Fruit fly (Drosophila melanogaster) ovary, adult (tissue): ENCODE results near the gene Ccp84Aa.

ENCODE experiments used
- CG17801 ChIP-seq: fragments of 200-800 bp; optimal IDR thresholded peaks from 2 replicates; lab custom pipeline; 2019; ENCODE audit warnings: missing biosample characterization, mild to moderate bottlenecking, missing genetic modification characterization, moderate library complexity; ENCODE audit not compliant: partially characterized antibody

Ccp84Aa gene

dm6 chr3R:6703784-6704183, at the start of gene Ccp84Aa:
Gene Ccp84Aa (plus strand): TSS chr3R:6704084.
- no peak for TF ChIP-seq CG17801

DNA sequence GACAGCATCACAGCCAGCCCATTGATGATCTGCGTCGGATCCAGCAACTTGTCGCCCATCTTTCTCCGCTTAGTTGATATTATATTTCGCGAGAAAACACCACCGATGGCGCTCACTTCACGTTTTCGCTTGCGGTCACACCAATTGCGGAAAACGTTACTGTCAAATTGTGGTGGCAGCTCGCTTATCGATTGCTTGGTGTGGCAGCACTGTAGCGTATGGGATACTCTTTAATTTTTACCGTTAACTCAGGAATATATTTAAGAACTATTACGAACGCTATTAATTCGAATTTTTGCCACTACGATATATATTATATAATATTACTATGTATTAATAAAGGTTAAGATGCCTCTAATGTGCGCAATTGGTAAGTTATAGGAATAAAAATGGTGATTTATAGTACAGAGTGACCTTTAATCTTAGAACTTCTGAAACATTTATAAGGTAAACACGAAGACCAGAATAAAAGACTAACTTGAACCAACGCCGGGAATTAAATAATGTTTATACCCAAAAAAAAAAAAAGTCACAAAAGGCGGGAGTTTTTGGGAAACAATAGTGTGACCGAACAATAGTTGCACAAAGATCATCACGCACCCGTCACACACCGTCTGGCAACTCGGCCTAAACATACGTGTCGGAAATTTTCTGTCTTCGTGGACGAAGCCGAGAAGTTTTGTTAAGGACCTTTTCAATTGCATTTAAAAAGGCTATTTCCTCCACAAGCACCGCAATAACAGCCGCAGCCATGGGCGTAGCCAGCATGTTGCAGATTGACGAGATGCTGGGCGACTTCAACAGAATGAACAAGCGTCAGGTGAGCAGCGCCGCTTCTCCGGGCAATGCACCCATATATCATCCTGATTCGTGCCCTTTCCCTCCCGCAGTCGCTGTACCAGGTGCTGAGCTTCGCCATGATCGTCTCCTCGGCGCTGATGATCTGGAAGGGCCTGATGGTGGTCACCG, 46.3 kb upstream of the Ccp84Aa start, which contains the start of the genes CG1307 and twr:
CG1307 (minus strand) TSS at position 165 of the 969 bp plus-strand sequence.
twr (plus strand) TSS at position 605 of the 969 bp plus-strand sequence.
- TF ChIP-seq CG17801, result no peak

DNA sequence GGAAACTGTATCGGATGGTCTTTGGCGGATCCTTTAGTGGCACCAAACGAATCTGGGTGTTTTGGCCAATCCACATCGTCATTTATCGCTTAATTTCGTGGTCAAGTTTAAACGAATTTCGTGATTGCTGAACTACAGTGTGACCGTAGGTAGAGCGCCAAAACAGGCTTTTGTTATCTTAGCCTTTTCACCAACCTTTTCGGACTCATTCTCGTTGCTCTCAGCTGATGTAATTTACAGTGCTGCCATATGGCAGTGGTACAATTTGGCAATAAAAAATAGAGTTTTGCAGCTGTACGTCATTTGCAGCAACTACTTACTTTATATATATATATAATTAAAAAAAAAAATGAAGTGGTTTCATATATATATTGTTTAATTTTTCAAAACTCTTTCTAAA, 43.9 kb upstream of the Ccp84Aa start, which contains the start of gene agt:
agt (minus strand) TSS at position 160 of the 400 bp plus-strand sequence.
- no peak for TF ChIP-seq CG17801

- TF ChIP-seq CG17801, result no peak
Observed at dm6 chr3R:6662613-6663288, 41.1 kb upstream of the Ccp84Aa start.

- TF ChIP-seq CG17801, result no peak
Observed at dm6 chr3R:6663289-6663666, 40.6 kb upstream of the Ccp84Aa start.

dm6 chr3R:6664371-6665116, 39.3 kb upstream of the Ccp84Aa start:
- TF ChIP-seq CG17801, result no peak

dm6 chr3R:6665117-6665654, 38.7 kb upstream of the Ccp84Aa start:
- no peak for TF ChIP-seq CG17801

DNA sequence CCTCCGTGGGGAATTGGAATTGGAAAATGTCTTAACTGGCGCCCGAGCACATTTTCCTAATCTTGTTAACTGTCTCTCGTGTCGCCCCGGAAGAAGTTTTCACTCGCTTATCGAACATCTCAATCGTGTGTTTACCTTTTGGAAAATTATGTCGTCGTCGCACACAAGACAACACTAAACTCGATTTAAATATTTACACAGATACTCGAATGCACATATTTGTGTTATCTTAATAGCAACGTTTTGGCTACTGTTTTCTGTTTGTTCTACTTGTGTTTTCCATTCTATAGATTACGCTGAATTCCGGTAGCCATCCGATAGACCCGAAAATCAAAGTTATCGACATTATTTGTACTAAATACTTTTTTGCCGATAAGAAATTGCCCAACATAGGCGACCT, 36.6 kb upstream of the Ccp84Aa start:
- TF ChIP-seq CG17801, result no peak

- no peak for TF ChIP-seq CG17801
Observed at dm6 chr3R:6668234-6668633, 35.6 kb upstream of the Ccp84Aa start.

DNA sequence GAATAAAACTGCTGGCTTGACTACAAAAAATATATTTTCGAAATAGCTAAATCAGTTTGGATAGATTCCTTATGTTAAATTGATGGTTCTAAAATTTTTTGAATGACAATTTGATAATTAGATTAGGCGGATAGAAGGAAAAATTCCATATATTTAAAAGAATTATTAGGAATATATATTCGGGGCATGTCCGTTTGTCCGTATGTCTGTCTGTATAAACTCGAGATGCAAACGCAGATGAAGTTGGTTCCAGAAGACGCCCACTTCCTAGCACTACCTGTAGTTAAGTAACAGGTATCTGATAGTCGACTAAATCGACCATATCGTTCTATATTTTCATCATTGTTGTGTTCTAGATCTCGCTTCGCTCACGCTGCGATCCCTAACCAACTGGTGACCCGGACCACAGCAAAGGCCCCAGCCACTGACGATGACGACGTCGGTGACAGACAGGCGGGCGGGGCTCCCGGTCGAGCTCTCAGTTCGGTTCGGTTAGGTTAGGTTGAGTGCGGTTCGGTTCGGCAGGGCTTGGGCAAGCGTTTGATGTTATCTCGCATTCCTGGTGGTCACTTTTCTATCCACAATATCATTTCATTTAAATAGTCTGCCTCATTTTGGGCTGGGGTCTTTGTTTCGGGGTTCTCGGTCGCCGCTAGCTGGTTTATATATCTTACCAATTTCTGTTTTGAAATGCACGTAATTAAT, 31.4 kb upstream of the Ccp84Aa start:
- TF ChIP-seq CG17801, result no peak

DNA sequence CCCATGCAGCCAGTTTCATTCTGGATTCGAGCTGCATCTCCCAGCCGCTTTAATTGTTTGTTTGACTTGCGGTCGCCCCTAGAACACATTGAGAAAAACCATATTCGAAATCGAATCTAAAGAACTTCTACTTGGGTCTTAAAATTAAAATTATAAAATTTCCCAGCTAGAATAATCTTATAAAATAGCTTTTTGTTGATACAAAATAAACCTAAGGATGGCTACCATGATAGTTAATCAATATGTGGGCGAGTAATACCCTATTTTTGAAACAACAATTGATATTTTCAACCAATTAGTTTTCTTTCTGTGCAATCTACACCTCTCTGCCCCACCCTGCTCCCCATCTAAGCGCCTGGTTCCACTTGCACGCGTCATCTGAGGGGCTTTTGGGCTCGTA, 29.3 kb upstream of the Ccp84Aa start:
- TF ChIP-seq CG17801, result no peak

DNA sequence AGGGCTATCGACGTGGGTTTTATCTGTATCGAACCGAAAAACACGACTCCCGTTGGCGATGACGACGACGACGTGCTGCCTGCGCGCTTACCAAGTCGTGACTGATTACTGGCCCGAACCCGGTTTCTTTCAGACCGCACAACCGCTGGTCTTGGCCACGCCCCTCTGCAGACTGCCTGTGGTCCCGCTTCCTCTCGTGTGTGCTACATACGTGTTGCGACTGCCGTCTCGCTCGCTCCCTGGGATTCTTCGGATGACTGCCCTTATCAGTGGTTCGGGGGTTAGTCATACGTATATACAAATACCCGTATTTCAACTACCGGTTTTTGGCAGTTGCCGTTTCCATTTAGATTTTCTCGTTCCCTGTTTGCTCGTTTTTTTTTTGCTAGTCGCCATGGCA, 25.4 kb upstream of the Ccp84Aa start, which contains the start of gene lab:
lab (minus strand) TSS at position 111 of the 400 bp plus-strand sequence.
- no peak for TF ChIP-seq CG17801

DNA sequence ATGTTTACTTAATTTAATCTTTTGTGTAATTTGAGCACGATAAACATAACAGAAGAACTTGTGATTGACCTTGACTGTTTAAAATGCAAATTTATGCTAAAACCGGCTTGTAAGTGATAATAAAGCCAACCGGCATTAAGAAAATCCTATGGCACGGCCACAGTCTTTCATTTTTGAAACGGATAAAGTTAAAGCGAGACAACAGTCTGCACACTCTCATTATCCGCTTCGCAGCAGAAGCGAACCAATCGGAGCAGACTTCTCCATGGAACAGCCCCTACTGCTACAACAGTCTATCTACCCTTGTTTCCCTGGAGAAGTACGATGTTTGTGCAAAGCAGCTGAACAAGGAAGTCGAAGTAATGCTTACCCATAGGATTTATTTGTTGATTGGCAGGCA, 20.7 kb upstream of the Ccp84Aa start:
- TF ChIP-seq CG17801, result no peak

DNA sequence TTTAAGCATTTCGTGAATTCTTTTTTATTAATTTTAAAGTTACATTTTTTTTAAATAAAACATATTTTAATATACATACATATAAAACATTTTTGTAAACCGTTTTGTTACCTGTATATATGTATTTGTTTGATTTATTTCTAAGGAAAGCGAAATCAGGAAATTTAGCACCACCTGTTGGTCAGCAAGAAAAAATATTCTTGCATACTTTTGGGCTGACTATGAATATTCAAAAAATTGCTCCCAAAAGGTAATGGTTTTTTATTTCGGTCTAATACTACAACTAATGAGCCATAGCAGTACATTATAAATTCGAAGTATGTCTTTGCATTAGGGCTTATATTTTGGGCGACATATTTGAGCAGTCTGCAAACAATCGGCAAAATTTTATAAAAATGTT, 20.2 kb upstream of the Ccp84Aa start:
- no peak for TF ChIP-seq CG17801

DNA sequence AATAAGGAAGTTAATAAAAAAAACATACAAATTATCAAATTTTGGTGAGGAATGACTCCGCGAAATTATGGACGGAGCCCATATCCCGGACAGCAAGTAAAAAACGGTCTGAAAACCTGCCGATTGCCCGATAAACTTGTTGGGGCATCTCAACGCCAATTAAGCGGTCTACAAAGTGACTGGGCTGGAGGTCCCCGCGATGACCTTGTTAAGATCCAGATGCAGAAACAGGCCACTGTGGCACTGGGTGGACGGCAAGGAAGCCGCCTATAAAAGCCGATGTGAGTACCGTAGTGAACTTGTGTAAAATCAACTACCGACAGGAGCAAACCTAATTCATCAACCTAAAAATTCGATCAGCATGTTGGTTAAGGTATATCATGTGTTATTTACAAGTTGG, 19.7 kb upstream of the Ccp84Aa start, which contains the start of gene Edg84A:
Edg84A (plus strand) TSS at position 301 of the 400 bp plus-strand sequence.
- no peak for TF ChIP-seq CG17801

- no peak for TF ChIP-seq CG17801
Observed at dm6 chr3R:6686428-6686827, 17.5 kb upstream of the Ccp84Aa start, which contains the start of gene Ccp84Ag. Gene Ccp84Ag (plus strand): TSS chr3R:6686728.
